Worm (Caenorhabditis elegans) whole organism, mixed stage, embryonic: ENCODE measurements around the gene ZK622.5.

Experiments
- M03D4.4 ChIP-seq: sonication (generic microtip); optimal IDR thresholded peaks from 2 replicates; lab custom pipeline; 2017; ENCODE audit warnings: mild to moderate bottlenecking, missing genetic modification characterization, missing compliant biosample characterization
- blmp-1 ChIP-seq: fragments of 150-350 bp; optimal IDR thresholded peaks from 2 replicates; lab custom pipeline; 2014; ENCODE audit warnings: missing biosample characterization, missing genetic modification characterization
- ceh-39 ChIP-seq: fragments of 150-350 bp; optimal IDR thresholded peaks from 2 replicates; lab custom pipeline; 2014; ENCODE audit warnings: missing biosample characterization, missing genetic modification characterization
- ceh-43 ChIP-seq: fragments of 200-800 bp; sonication (Bioruptor generic); optimal IDR thresholded peaks from 2 replicates; lab custom pipeline; 2018; ENCODE audit warnings: mild to moderate bottlenecking, missing genetic modification characterization, moderate library complexity, missing compliant biosample characterization
- ceh-83 ChIP-seq: fragments of 200-800 bp; sonication (Bioruptor generic); optimal IDR thresholded peaks from 2 replicates; lab custom pipeline; 2018; ENCODE audit warnings: mild to moderate bottlenecking, missing genetic modification characterization, missing compliant biosample characterization
- cnd-1 ChIP-seq: fragments of 200-800 bp; sonication (Bioruptor generic); optimal IDR thresholded peaks from 2 replicates; lab custom pipeline; 2018; ENCODE audit warnings: mild to moderate bottlenecking, missing genetic modification characterization, missing compliant biosample characterization
- drap-1 ChIP-seq: fragments of 200-800 bp; sonication (Bioruptor generic); optimal IDR thresholded peaks from 3 replicates; lab custom pipeline; 2018; ENCODE audit warnings: mild to moderate bottlenecking, missing genetic modification characterization, missing compliant biosample characterization
- elt-1 ChIP-seq: sonication (generic microtip); optimal IDR thresholded peaks from 2 replicates; lab custom pipeline; 2017; ENCODE audit warnings: missing genetic modification characterization, mild to moderate bottlenecking, missing compliant biosample characterization, antibody characterized with exemption, moderate library complexity, borderline replicate concordance; ENCODE audit not compliant: insufficient read depth
- elt-3 ChIP-seq: fragments of 150-350 bp; optimal IDR thresholded peaks from 2 replicates; lab custom pipeline; 2014; ENCODE audit warnings: missing biosample characterization, missing genetic modification characterization
- flh-1 ChIP-seq: fragments of 200-800 bp; sonication (Bioruptor generic); optimal IDR thresholded peaks from 2 replicates; lab custom pipeline; 2018; ENCODE audit warnings: mild to moderate bottlenecking, missing genetic modification characterization, moderate library complexity, missing compliant biosample characterization
- ham-2 ChIP-seq: fragments of 200-800 bp; sonication (Bioruptor generic); optimal IDR thresholded peaks from 2 replicates; lab custom pipeline; 2018; ENCODE audit warnings: mild to moderate bottlenecking, missing genetic modification characterization, missing compliant biosample characterization
- hlh-1 ChIP-seq: fragments of 150-350 bp; optimal IDR thresholded peaks from 2 replicates; lab custom pipeline; 2014; ENCODE audit warnings: missing biosample characterization, missing genetic modification reagents, missing genetic modification characterization
- lin-13 ChIP-seq: fragments of 150-350 bp; optimal IDR thresholded peaks from 2 replicates; lab custom pipeline; 2014; ENCODE audit warnings: missing biosample characterization, missing genetic modification characterization
- lin-32 ChIP-seq: fragments of 200-800 bp; sonication (Bioruptor generic); optimal IDR thresholded peaks from 2 replicates; lab custom pipeline; 2018; ENCODE audit warnings: mild to moderate bottlenecking, missing genetic modification characterization, missing compliant biosample characterization
- lsy-2 ChIP-seq: fragments of 150-350 bp; optimal IDR thresholded peaks from 2 replicates; lab custom pipeline; 2014; ENCODE audit warnings: missing biosample characterization, missing genetic modification characterization
- mab-5 ChIP-seq: fragments of 150-350 bp; optimal IDR thresholded peaks from 2 replicates; lab custom pipeline; 2014; ENCODE audit warnings: missing biosample characterization, missing genetic modification characterization
- mep-1 ChIP-seq: fragments of 150-350 bp; optimal IDR thresholded peaks from 2 replicates; lab custom pipeline; 2017; ENCODE audit warnings: missing biosample characterization, missing genetic modification reagents, missing genetic modification characterization, inconsistent platforms
- mls-2 ChIP-seq: sonication (generic microtip); optimal IDR thresholded peaks from 2 replicates; lab custom pipeline; 2016; ENCODE audit warnings: mild to moderate bottlenecking, missing genetic modification characterization, moderate library complexity, missing compliant biosample characterization
- nhr-12 ChIP-seq: fragments of 150-350 bp; optimal IDR thresholded peaks from 2 replicates; lab custom pipeline; 2014; ENCODE audit warnings: missing biosample characterization, missing genetic modification characterization
- nhr-2 ChIP-seq: fragments of 150-350 bp; optimal IDR thresholded peaks from 2 replicates; lab custom pipeline; 2014; ENCODE audit warnings: missing biosample characterization, missing genetic modification characterization
- nhr-237 ChIP-seq: fragments of 150-350 bp; optimal IDR thresholded peaks from 2 replicates; lab custom pipeline; 2014; ENCODE audit warnings: missing biosample characterization, missing genetic modification characterization
- nhr-28 ChIP-seq: fragments of 150-350 bp; optimal IDR thresholded peaks from 2 replicates; lab custom pipeline; 2014; ENCODE audit warnings: missing biosample characterization, missing genetic modification characterization
- nhr-76 ChIP-seq: sonication (generic microtip); optimal IDR thresholded peaks from 2 replicates; lab custom pipeline; 2017; ENCODE audit warnings: missing biosample characterization, missing genetic modification characterization
- pha-4 ChIP-seq: fragments of 150-350 bp; optimal IDR thresholded peaks from 2 replicates; lab custom pipeline; 2018; ENCODE audit warnings: missing biosample characterization, missing genetic modification reagents, missing genetic modification characterization
- sem-2 ChIP-seq: fragments of 200-800 bp; sonication (Bioruptor generic); optimal IDR thresholded peaks from 2 replicates; lab custom pipeline; 2018; ENCODE audit warnings: mild to moderate bottlenecking, missing genetic modification characterization, missing compliant biosample characterization
- snpc-4 ChIP-seq: fragments of 150-350 bp; optimal IDR thresholded peaks from 2 replicates; lab custom pipeline; 2014; ENCODE audit warnings: missing biosample characterization, missing genetic modification characterization
- sptf-1 ChIP-seq: sonication (generic microtip); optimal IDR thresholded peaks from 2 replicates; lab custom pipeline; 2017; ENCODE audit warnings: mild to moderate bottlenecking, missing genetic modification characterization, moderate library complexity, missing compliant biosample characterization
- tbx-8 ChIP-seq: fragments of 200-800 bp; sonication (Bioruptor generic); optimal IDR thresholded peaks from 2 replicates; lab custom pipeline; 2018; ENCODE audit warnings: mild to moderate bottlenecking, missing genetic modification characterization, moderate library complexity, missing compliant biosample characterization
- unc-120 ChIP-seq: sonication (generic microtip); optimal IDR thresholded peaks from 2 replicates; lab custom pipeline; 2017; ENCODE audit warnings: missing genetic modification characterization, missing compliant biosample characterization; ENCODE audit not compliant: poor library complexity, severe bottlenecking
- unc-62 ChIP-seq: fragments of 150-350 bp; optimal IDR thresholded peaks from 2 replicates; lab custom pipeline; 2014; ENCODE audit warnings: missing biosample characterization, missing genetic modification reagents, missing genetic modification characterization
- zip-8 ChIP-seq: fragments of 150-350 bp; optimal IDR thresholded peaks from 2 replicates; lab custom pipeline; 2014; ENCODE audit warnings: missing biosample characterization, missing genetic modification characterization
- ztf-11 ChIP-seq: fragments of 150-350 bp; optimal IDR thresholded peaks from 2 replicates; lab custom pipeline; 2014; ENCODE audit warnings: missing biosample characterization, missing genetic modification characterization

ZK622.5 gene

ce11 chrII:5289142-5289541, at the start of gene ZK622.5:
TSS of gene ZK622.5 (plus strand) at chrII:5289442.
- TF ChIP-seq snpc-4 (tag; lab: Kevin White, UChicago) (no peak), nhr-2 (tag; lab: Kevin White, UChicago) (no peak), ceh-39 (tag; lab: Kevin White, UChicago) (no peak), mls-2 (no peak), M03D4.4 (no peak), nhr-76 (tag; lab: Kevin White, UChicago) (no peak), cnd-1 (tag; lab: Kevin White, UChicago) (no peak), flh-1 (no peak), zip-8 (tag; lab: Kevin White, UChicago) (no peak), tbx-8 (no peak), mep-1 (tag; lab: Kevin White, UChicago) (no peak), nhr-28 (no peak), ztf-11 (tag; lab: Kevin White, UChicago) (no peak)

- no peak for TF ChIP-seq ceh-43 (GFP tag; lab: Kevin White, UChicago)
- TF ChIP-seq unc-62 (GFP tag; lab: Kevin White, UChicago) = no peak
- TF ChIP-seq elt-1 (tag; lab: Kevin White, UChicago) = no peak
- no peak for TF ChIP-seq ztf-11 (tag; lab: Kevin White, UChicago)
- TF ChIP-seq lin-32 = no peak
- TF ChIP-seq sptf-1 (tag; lab: Kevin White, UChicago) = no peak
- TF ChIP-seq mls-2 = no peak
- no peak for TF ChIP-seq ceh-39 (tag; lab: Kevin White, UChicago)
- no peak for TF ChIP-seq elt-3 (tag; lab: Kevin White, UChicago)
- TF ChIP-seq lsy-2 (tag; lab: Kevin White, UChicago) = no peak
- TF ChIP-seq hlh-1 (tag; lab: Kevin White, UChicago) = no peak
- no peak for TF ChIP-seq flh-1
- no peak for TF ChIP-seq pha-4 (tag; lab: Kevin White, UChicago)
- TF ChIP-seq cnd-1 (tag; lab: Kevin White, UChicago) = no peak
- no peak for TF ChIP-seq ceh-83 (GFP tag; lab: Kevin White, UChicago)
- TF ChIP-seq blmp-1 (tag; lab: Kevin White, UChicago) = no peak
- TF ChIP-seq snpc-4 (tag; lab: Kevin White, UChicago) = no peak
- no peak for TF ChIP-seq sem-2 (GFP tag; lab: Kevin White, UChicago)
Observed at ce11 chrII:5241560-5241959, 47.7 kb upstream of the ZK622.5 start, which contains the start of gene T16D1.1. TSS of gene T16D1.1 (minus strand) at chrII:5241660.

- TF ChIP-seq ham-2 (GFP tag; lab: Kevin White, UChicago) (no peak), flh-1 (no peak), lin-32 (no peak), ceh-39 (tag; lab: Kevin White, UChicago) (no peak), ztf-11 (tag; lab: Kevin White, UChicago) (no peak), mls-2 (no peak), unc-120 (no peak), ceh-83 (GFP tag; lab: Kevin White, UChicago) (no peak), mab-5 (no peak), nhr-237 (no peak), nhr-76 (tag; lab: Kevin White, UChicago) (no peak), elt-1 (tag; lab: Kevin White, UChicago) (no peak), drap-1 (GFP tag; lab: Kevin White, UChicago) (no peak), cnd-1 (tag; lab: Kevin White, UChicago) (no peak), nhr-28 (no peak), sem-2 (GFP tag; lab: Kevin White, UChicago) (no peak), snpc-4 (tag; lab: Kevin White, UChicago) (no peak), unc-62 (GFP tag; lab: Kevin White, UChicago) (no peak)
Observed at ce11 chrII:5246791-5247361, 42.4 kb upstream of the ZK622.5 start, which contains the start of gene ptr-6. TSS of gene ptr-6 (minus strand) at chrII:5246837.

- TF ChIP-seq nhr-237 (no peak), lsy-2 (tag; lab: Kevin White, UChicago) (no peak), unc-62 (GFP tag; lab: Kevin White, UChicago) (no peak), elt-1 (tag; lab: Kevin White, UChicago) (no peak), ceh-43 (GFP tag; lab: Kevin White, UChicago) (no peak), sem-2 (GFP tag; lab: Kevin White, UChicago) (no peak), snpc-4 (tag; lab: Kevin White, UChicago) (no peak), cnd-1 (tag; lab: Kevin White, UChicago) (no peak), lin-13 (no peak), M03D4.4 (no peak), nhr-12 (tag; lab: Kevin White, UChicago) (no peak), lin-32 (no peak), tbx-8 (no peak), nhr-76 (tag; lab: Kevin White, UChicago) (no peak), ceh-39 (tag; lab: Kevin White, UChicago) (no peak), mab-5 (no peak), flh-1 (no peak)
Observed at ce11 chrII:5255435-5255834, 33.8 kb upstream of the ZK622.5 start, which contains the start of gene frpr-4. TSS of gene frpr-4 (minus strand) at chrII:5255535.
